Worm (Caenorhabditis elegans) whole organism, L4 larva: Measurements from ENCODE around the gene fbxc-17.

Experiments
- D1046.2 ChIP-seq: fragments of 200-800 bp; sonication (Bioruptor generic); IDR thresholded peaks from 2 replicates; pipeline ENCODE4 v1.3.6; 2022; ENCODE audit warnings: missing genetic modification characterization, missing compliant biosample characterization
- F26F4.8 ChIP-seq: fragments of 200-800 bp; sonication (Bioruptor generic); conservative IDR thresholded peaks from 2 replicates; pipeline ENCODE4 v1.3.6; 2022; ENCODE audit warnings: missing genetic modification characterization, missing compliant biosample characterization
- F37D6.2 ChIP-seq: sonication (generic microtip); optimal IDR thresholded peaks from 2 replicates; lab custom pipeline; 2016; ENCODE audit warnings: mild to moderate bottlenecking, missing genetic modification characterization, missing compliant biosample characterization
- F44E2.7 ChIP-seq: fragments of 200-800 bp; sonication (Bioruptor generic); IDR thresholded peaks from 2 replicates; pipeline ENCODE4 v2.1.2; 2022; ENCODE audit warnings: missing genetic modification characterization, missing compliant biosample characterization
- T20F7.1 ChIP-seq: fragments of 200-800 bp; sonication (Bioruptor generic); optimal IDR thresholded peaks from 2 replicates; lab custom pipeline; 2018; ENCODE audit warnings: mild to moderate bottlenecking, missing genetic modification characterization, missing compliant biosample characterization
- Y105C5A.15 ChIP-seq: fragments of 200-800 bp; sonication (Bioruptor generic); IDR thresholded peaks from 2 replicates; pipeline ENCODE4 v1.3.6; 2022; ENCODE audit warnings: missing genetic modification characterization, missing compliant biosample characterization
- Y75B8A.6 ChIP-seq: fragments of 200-800 bp; sonication (Bioruptor generic); IDR thresholded peaks from 2 replicates; pipeline ENCODE4 v1.3.6; 2022; ENCODE audit warnings: missing genetic modification reagents, missing genetic modification characterization, missing compliant biosample characterization
- ZK337.2 ChIP-seq: fragments of 200-800 bp; sonication (Bioruptor generic); IDR thresholded peaks from 2 replicates; pipeline ENCODE4 v1.3.6; 2022; ENCODE audit warnings: missing genetic modification reagents, missing genetic modification characterization, missing compliant biosample characterization
- aha-1 ChIP-seq: fragments of 150-350 bp; peaks from one replicate; lab custom pipeline; 2014; ENCODE audit warnings: missing biosample characterization, missing genetic modification characterization
- ama-1 ChIP-seq: fragments of 150-350 bp; optimal IDR thresholded peaks from 2 replicates; lab custom pipeline; 2014; ENCODE audit warnings: inconsistent platforms, mixed read lengths
- attf-4 ChIP-seq: sonication (generic microtip); optimal IDR thresholded peaks from 3 replicates; lab custom pipeline; 2017; ENCODE audit warnings: missing biosample characterization, missing genetic modification characterization
- ceh-44 ChIP-seq: fragments of 200-800 bp; sonication (Bioruptor generic); IDR thresholded peaks from 2 replicates; pipeline ENCODE4 v1.3.6; 2022; ENCODE audit warnings: missing genetic modification reagents, missing genetic modification characterization, missing compliant biosample characterization
- ceh-62 ChIP-seq: sonication (generic microtip); optimal IDR thresholded peaks from 2 replicates; lab custom pipeline; 2017; ENCODE audit warnings: missing biosample characterization, missing genetic modification characterization
- ceh-82 ChIP-seq: sonication (generic microtip); optimal IDR thresholded peaks from 2 replicates; lab custom pipeline; 2017; ENCODE audit warnings: missing biosample characterization, missing genetic modification characterization
- cey-2 ChIP-seq: sonication (generic microtip); optimal IDR thresholded peaks from 3 replicates; lab custom pipeline; 2017; ENCODE audit warnings: missing genetic modification characterization, mild to moderate bottlenecking, missing compliant biosample characterization, antibody characterized with exemption, borderline replicate concordance; ENCODE audit not compliant: insufficient read depth
- daf-12 ChIP-seq: fragments of 150-350 bp; optimal IDR thresholded peaks from 2 replicates; lab custom pipeline; 2014; ENCODE audit warnings: missing biosample characterization, missing genetic modification reagents, missing genetic modification characterization
- daf-16 ChIP-seq, 3 experiments: sonication (generic microtip); optimal IDR thresholded peaks; 2 replicates each; lab custom pipeline; 2016 to 2017; ENCODE audit warnings: missing genetic modification characterization in 3 of 3, missing genetic modification reagents in 3 of 3, mild to moderate bottlenecking in 2 of 3, missing compliant biosample characterization in 2 of 3, missing biosample characterization in 1 of 3, moderate library complexity in 1 of 3
- dmd-6 ChIP-seq: fragments of 200-800 bp; sonication (Bioruptor generic); IDR thresholded peaks from 2 replicates; pipeline ENCODE4 v1.3.6; 2022; ENCODE audit warnings: missing genetic modification reagents, missing genetic modification characterization, missing compliant biosample characterization
- dmd-9 ChIP-seq: fragments of 200-800 bp; sonication (Bioruptor generic); IDR thresholded peaks from 2 replicates; pipeline ENCODE4 v1.3.6; 2022; ENCODE audit warnings: missing genetic modification reagents, missing genetic modification characterization, missing compliant biosample characterization
- egl-43 ChIP-seq: fragments of 200-800 bp; sonication (Bioruptor generic); IDR thresholded peaks from 2 replicates; pipeline ENCODE4 v1.3.6; 2022; ENCODE audit warnings: missing genetic modification reagents, missing genetic modification characterization, missing compliant biosample characterization
- hlh-11 ChIP-seq: fragments of 200-800 bp; sonication (Bioruptor generic); optimal IDR thresholded peaks from 2 replicates; lab custom pipeline; 2018; ENCODE audit warnings: mild to moderate bottlenecking, missing genetic modification characterization, missing compliant biosample characterization
- hmg-1.1 ChIP-seq: fragments of 200-800 bp; sonication (Bioruptor generic); IDR thresholded peaks from 2 replicates; pipeline ENCODE4 v1.3.6; 2022; ENCODE audit warnings: missing genetic modification reagents, missing genetic modification characterization, missing compliant biosample characterization
- lim-7 ChIP-seq: fragments of 200-800 bp; sonication (Bioruptor generic); IDR thresholded peaks from 2 replicates; pipeline ENCODE4 v1.3.6; 2022; ENCODE audit warnings: missing genetic modification characterization, missing compliant biosample characterization
- lin-38 ChIP-seq: fragments of 200-800 bp; sonication (Bioruptor generic); IDR thresholded peaks from 2 replicates; pipeline ENCODE4 v1.3.6; 2022; ENCODE audit warnings: missing genetic modification reagents, missing genetic modification characterization, missing compliant biosample characterization
- lsy-2 ChIP-seq, 2 experiments: fragments of 150-350 bp in 1 of 2; sonication (generic microtip) in 1 of 2; optimal IDR thresholded peaks; 2 replicates each; lab custom pipeline; 2014 to 2017; ENCODE audit warnings: missing biosample characterization in 2 of 2, missing genetic modification characterization in 2 of 2
- madf-9 ChIP-seq: fragments of 200-800 bp; sonication (Bioruptor generic); conservative IDR thresholded peaks from 2 replicates; pipeline ENCODE4 v1.3.6; 2022; ENCODE audit warnings: missing genetic modification reagents, missing genetic modification characterization, missing compliant biosample characterization
- mdl-1 ChIP-seq, 2 experiments: fragments of 150-350 bp in 1 of 2; sonication (generic microtip) in 1 of 2; optimal IDR thresholded peaks; 2 replicates each; lab custom pipeline; 2014 to 2017; ENCODE audit warnings: missing biosample characterization in 2 of 2, missing genetic modification characterization in 2 of 2
- mep-1 ChIP-seq: fragments of 150-350 bp; sonication (generic microtip); optimal IDR thresholded peaks from 3 replicates; lab custom pipeline; 2014; ENCODE audit warnings: missing biosample characterization, missing genetic modification characterization
- mxl-2 ChIP-seq: fragments of 200-800 bp; sonication (Bioruptor generic); conservative IDR thresholded peaks from 2 replicates; pipeline ENCODE4 v1.3.6; 2022; ENCODE audit warnings: missing genetic modification reagents, missing genetic modification characterization, missing compliant biosample characterization
- nhr-25 ChIP-seq: sonication (generic microtip); optimal IDR thresholded peaks from 2 replicates; lab custom pipeline; 2017; ENCODE audit warnings: missing genetic modification characterization, mild to moderate bottlenecking, missing compliant biosample characterization, antibody characterized with exemption, moderate library complexity, borderline replicate concordance; ENCODE audit not compliant: insufficient read depth
- nhr-28 ChIP-seq: fragments of 150-350 bp; optimal IDR thresholded peaks from 2 replicates; lab custom pipeline; 2014; ENCODE audit warnings: missing biosample characterization, missing genetic modification characterization
- nhr-42 ChIP-seq: fragments of 200-800 bp; sonication (Bioruptor generic); IDR thresholded peaks from 2 replicates; pipeline ENCODE4 v1.3.6; 2022; ENCODE audit warnings: missing genetic modification characterization, missing compliant biosample characterization
- nhr-48 ChIP-seq: sonication (generic microtip); optimal IDR thresholded peaks from 2 replicates; lab custom pipeline; 2016; ENCODE audit warnings: mild to moderate bottlenecking, missing genetic modification characterization, missing compliant biosample characterization
- nhr-76 ChIP-seq: fragments of 150-350 bp; optimal IDR thresholded peaks from 2 replicates; lab custom pipeline; 2014; ENCODE audit warnings: missing biosample characterization, missing genetic modification characterization
- nhr-77 ChIP-seq: fragments of 150-350 bp; optimal IDR thresholded peaks from 2 replicates; lab custom pipeline; 2014; ENCODE audit warnings: missing biosample characterization, missing genetic modification characterization
- pqm-1 ChIP-seq: sonication (generic microtip); optimal IDR thresholded peaks from 2 replicates; lab custom pipeline; 2017; ENCODE audit warnings: missing biosample characterization, missing genetic modification characterization
- rbr-2 ChIP-seq: sonication (generic microtip); optimal IDR thresholded peaks from 2 replicates; lab custom pipeline; 2016; ENCODE audit warnings: missing genotype, missing genetic modification characterization, missing compliant biosample characterization
- saeg-2 ChIP-seq: fragments of 200-800 bp; sonication (Bioruptor generic); IDR thresholded peaks from 2 replicates; pipeline ENCODE4 v1.3.6; 2022; ENCODE audit warnings: missing genetic modification reagents, missing genetic modification characterization, missing compliant biosample characterization
- skn-1 ChIP-seq: fragments of 150-350 bp; optimal IDR thresholded peaks from 2 replicates; lab custom pipeline; 2014; ENCODE audit warnings: missing biosample characterization, missing genetic modification characterization
- spr-1 ChIP-seq: sonication (generic microtip); optimal IDR thresholded peaks from 2 replicates; lab custom pipeline; 2016; ENCODE audit warnings: mild to moderate bottlenecking, missing genetic modification characterization, missing compliant biosample characterization
- spr-3 ChIP-seq: fragments of 200-800 bp; sonication (Bioruptor generic); optimal IDR thresholded peaks from 2 replicates; lab custom pipeline; 2018; ENCODE audit warnings: mild to moderate bottlenecking, missing genetic modification characterization, missing compliant biosample characterization
- tag-97 ChIP-seq: fragments of 200-800 bp; sonication (Bioruptor generic); IDR thresholded peaks from 2 replicates; pipeline ENCODE4 v1.3.6; 2022; ENCODE audit warnings: missing genetic modification characterization, missing compliant biosample characterization
- unc-130 ChIP-seq: sonication (generic microtip); optimal IDR thresholded peaks from 2 replicates; lab custom pipeline; 2016; ENCODE audit warnings: missing genetic modification reagents, missing genetic modification characterization, missing compliant biosample characterization
- unc-62 ChIP-seq, 3 experiments: fragments of 150-350 bp in 1 of 3; sonication (generic microtip); optimal IDR thresholded peaks in 2 of 3; peaks in 1 of 3; 1 replicate in 1 of 3; 2 replicates in 2 of 3; lab custom pipeline; 2014 to 2017; ENCODE audit warnings: missing biosample characterization in 3 of 3, missing genetic modification characterization in 3 of 3, missing genetic modification reagents in 3 of 3, missing genotype in 1 of 3
- zfp-3 ChIP-seq: fragments of 200-800 bp; sonication (Bioruptor generic); conservative IDR thresholded peaks from 2 replicates; pipeline ENCODE4 v1.3.6; 2022; ENCODE audit warnings: missing genetic modification reagents, missing genetic modification characterization, missing compliant biosample characterization
- zip-2 ChIP-seq: fragments of 150-350 bp; optimal IDR thresholded peaks from 2 replicates; lab custom pipeline; 2014; ENCODE audit warnings: missing biosample characterization, missing genetic modification characterization
- ztf-11 ChIP-seq: fragments of 150-350 bp; optimal IDR thresholded peaks from 2 replicates; lab custom pipeline; 2014; ENCODE audit warnings: missing biosample characterization, missing genetic modification characterization

The fbxc-17 gene

DNA sequence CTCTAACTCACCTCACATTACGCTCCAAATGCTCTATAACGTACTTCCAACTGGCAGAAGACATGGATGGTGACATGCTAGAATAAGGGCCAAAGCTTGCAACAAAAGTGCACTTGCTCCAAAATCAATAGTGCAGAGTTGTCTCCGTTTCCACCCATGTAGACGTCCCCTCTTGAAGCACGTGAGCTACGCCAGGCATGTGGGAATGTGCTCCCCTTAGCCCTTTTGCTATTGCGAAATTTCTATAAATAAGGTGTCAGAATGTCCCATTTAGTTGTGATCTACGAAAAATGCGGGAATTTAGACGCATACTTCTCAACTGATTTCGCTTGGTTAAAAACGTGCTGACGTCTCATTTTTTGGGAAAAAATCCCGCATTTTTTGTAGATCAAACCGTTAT, 28.7 kb downstream of the fbxc-17 start:
- TF ChIP-seq saeg-2 = no peak
- TF ChIP-seq zfp-3 (GFP tag; lab: Robert Waterston, UW) = no peak
- no peak for TF ChIP-seq nhr-48 (tag; lab: Kevin White, UChicago)
- TF ChIP-seq lim-7 (GFP tag; lab: Robert Waterston, UW) = no peak
- no peak for TF ChIP-seq hmg-1.1 (GFP tag; lab: Robert Waterston, UW)
- TF ChIP-seq Y105C5A.15 (GFP tag; lab: Robert Waterston, UW) = no peak
- no peak for TF ChIP-seq aha-1 (tag; lab: Kevin White, UChicago)
- no peak for TF ChIP-seq lin-38
- TF ChIP-seq skn-1 = no peak
- no peak for TF ChIP-seq lsy-2 (tag; optimal IDR thresholded peaks at IDR 0.05; lab: Kevin White, UChicago)
- TF ChIP-seq dmd-9 (GFP tag; lab: Robert Waterston, UW) = no peak
- TF ChIP-seq spr-3 (GFP tag; lab: Kevin White, UChicago) = no peak
- TF ChIP-seq ceh-62 = no peak
- no peak for TF ChIP-seq tag-97 (GFP tag; lab: Robert Waterston, UW)

ce11 chrII:948091-948490, 30.9 kb downstream of the fbxc-17 start, which contains the start of gene fbxc-32:
TSS of gene fbxc-32 (minus strand) at chrII:948191.
- TF ChIP-seq tag-97 (GFP tag; lab: Robert Waterston, UW) (no peak), unc-130 (GFP tag; lab: Kevin White, UChicago) (no peak), rbr-2 (no peak), daf-12 (tag; lab: Kevin White, UChicago) (no peak), lsy-2 (tag; optimal IDR thresholded peaks at IDR 0.05; lab: Kevin White, UChicago) (no peak), nhr-42 (no peak), nhr-25 (tag; lab: Kevin White, UChicago) (no peak), mxl-2 (GFP tag; lab: Robert Waterston, UW) (no peak), spr-3 (GFP tag; lab: Kevin White, UChicago) (no peak), F26F4.8 (no peak), spr-1 (tag; lab: Kevin White, UChicago) (no peak), attf-4 (tag; lab: Kevin White, UChicago) (no peak), D1046.2 (no peak), ama-1 (lab: Kevin White, UChicago) (no peak), F44E2.7 (GFP tag; lab: Robert Waterston, UW) (no peak), egl-43 (GFP tag; lab: Robert Waterston, UW) (no peak), dmd-6 (no peak)

DNA sequence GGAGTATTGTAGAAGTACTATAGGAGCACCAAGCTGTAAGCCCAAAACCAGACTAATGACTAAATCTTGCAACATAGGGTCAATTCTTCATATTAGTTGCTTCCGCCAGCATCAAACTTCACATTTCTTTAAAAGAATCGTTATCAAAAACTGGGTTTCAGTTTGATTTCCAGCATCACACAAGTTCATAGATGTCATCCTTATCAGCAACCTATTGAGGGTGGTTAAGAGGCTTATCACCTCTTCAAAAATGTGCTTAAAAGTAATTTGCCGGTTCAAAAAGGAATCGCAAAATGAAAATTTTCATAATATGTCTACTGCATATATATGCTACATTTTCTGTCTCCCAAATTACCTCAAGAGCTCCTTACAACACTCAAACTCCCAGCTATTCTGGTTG, 35.3 kb downstream of the fbxc-17 start, which contains the start of gene clec-43:
TSS of gene clec-43 (plus strand) at position 294 of the 400 bp plus-strand sequence.
- TF ChIP-seq Y75B8A.6 (GFP tag; lab: Robert Waterston, UW) (no peak), madf-9 (no peak), pqm-1 (tag; lab: Kevin White, UChicago) (peak; percentile 92), F44E2.7 (GFP tag; lab: Robert Waterston, UW) (no peak), spr-3 (GFP tag; lab: Kevin White, UChicago) (no peak), T20F7.1 (GFP tag; lab: Kevin White, UChicago) (no peak), zip-2 (tag; lab: Kevin White, UChicago) (no peak), daf-16 (GFP tag; optimal IDR thresholded peaks at IDR 0.05; lab: Kevin White, UChicago) (no peak), daf-16 (tag; optimal IDR thresholded peaks at IDR 0.05; lab: Kevin White, UChicago) (no peak), F37D6.2 (tag; lab: Kevin White, UChicago) (no peak), ceh-44 (GFP tag; lab: Robert Waterston, UW) (no peak), hlh-11 (peak; percentile 32), nhr-76 (tag; lab: Kevin White, UChicago) (no peak), dmd-6 (peak; percentile 81), nhr-77 (tag; lab: Kevin White, UChicago) (peak; percentile 36), ceh-82 (tag; lab: Kevin White, UChicago) (no peak), unc-62 (GFP tag; optimal IDR thresholded peaks at IDR 0.05 in 1 of 2; lab: Kevin White, UChicago) (no peak), unc-62 (tag; optimal IDR thresholded peaks at IDR 0.05; lab: Kevin White, UChicago) (no peak), ztf-11 (tag; lab: Kevin White, UChicago) (no peak), nhr-28 (tag; lab: Kevin White, UChicago) (peak; percentile 70), mdl-1 (tag; optimal IDR thresholded peaks at IDR 0.05; lab: Kevin White, UChicago) (no peak), ZK337.2 (no peak), cey-2 (tag; lab: Kevin White, UChicago) (no peak), zfp-3 (GFP tag; lab: Robert Waterston, UW) (no peak), mep-1 (tag; lab: Kevin White, UChicago) (no peak)
